Worm (Caenorhabditis elegans): ENCODE data around the gene C07A9.10.

- TF ChIP-seq egl-27 (tag; optimal IDR thresholded peaks at IDR 0.05) (no peak), lin-39 (tag; optimal IDR thresholded peaks at IDR 0.05) (no peak), ztf-4 (tag; optimal IDR thresholded peaks at IDR 0.05) (no peak), nhr-76 (tag; optimal IDR thresholded peaks at IDR 0.05) (no peak), fos-1 (tag; optimal IDR thresholded peaks at IDR 0.05) (no peak), nhr-12 (tag; optimal IDR thresholded peaks at IDR 0.05) (no peak), ztf-11 (tag; optimal IDR thresholded peaks at IDR 0.05) (no peak), mdl-1 (tag; optimal IDR thresholded peaks at IDR 0.05) (no peak), ama-1 (optimal IDR thresholded peaks at IDR 0.05) (no peak), pha-4 (tag; optimal IDR thresholded peaks at IDR 0.05) (no peak), aly-2 (tag; optimal IDR thresholded peaks at IDR 0.05) (no peak), skn-1 (tag; optimal IDR thresholded peaks at IDR 0.05) (no peak), elt-3 (tag; optimal IDR thresholded peaks at IDR 0.05) (no peak)
Measured at ce11 chrIII:9637016-9637415, 48.8 kb downstream of the C07A9.10 start, which contains the start of gene gei-13.
